Fruit fly (Drosophila melanogaster) whole organism, embryonic: ENCODE measurements around the gene Dhc36C.

Experiments
- Blimp-1 ChIP-seq: fragments of 200-800 bp; sonication (Bioruptor generic); optimal IDR thresholded peaks from 3 replicates; lab custom pipeline; 2018; ENCODE audit warnings: missing biosample characterization, missing genetic modification characterization, mild to moderate bottlenecking, moderate library complexity, missing genetic modification reagents
- CG10366 ChIP-seq: fragments of 200-800 bp; sonication (Bioruptor generic); IDR thresholded peaks from 2 replicates; pipeline ENCODE4 v1.3.6; 2022; ENCODE audit warnings: missing biosample characterization, missing genetic modification characterization
- CG11093 ChIP-seq: fragments of 200-800 bp; sonication (Bioruptor generic); IDR thresholded peaks from 3 replicates; pipeline ENCODE4 v1.3.6; 2022; ENCODE audit warnings: missing biosample characterization, missing genetic modification characterization
- CG11398 ChIP-seq: fragments of 200-800 bp; sonication (Bioruptor generic); optimal IDR thresholded peaks from 2 replicates; lab custom pipeline; 2016; ENCODE audit warnings: missing biosample characterization, missing genetic modification characterization
- CG11560 ChIP-seq: fragments of 200-800 bp; sonication (Bioruptor generic); IDR thresholded peaks from 3 replicates; pipeline ENCODE4 v1.3.6; 2022; ENCODE audit warnings: missing biosample characterization, missing genetic modification characterization
- CG12236 ChIP-seq: fragments of 200-800 bp; sonication (Bioruptor generic); optimal IDR thresholded peaks from 2 replicates; lab custom pipeline; 2016; ENCODE audit warnings: missing biosample characterization, missing genetic modification characterization
- CG1233 ChIP-seq: fragments of 200-800 bp; sonication (Bioruptor generic); optimal IDR thresholded peaks from 4 replicates; lab custom pipeline; 2018; ENCODE audit warnings: missing biosample characterization, mild to moderate bottlenecking, missing genetic modification characterization
- CG12744 ChIP-seq: fragments of 200-800 bp; sonication (Bioruptor generic); optimal IDR thresholded peaks from 2 replicates; lab custom pipeline; 2016; ENCODE audit warnings: missing biosample characterization, missing genetic modification characterization
- CG13123 ChIP-seq: fragments of 200-800 bp; sonication (Bioruptor generic); optimal IDR thresholded peaks from 2 replicates; lab custom pipeline; 2016; ENCODE audit warnings: missing biosample characterization, missing genetic modification characterization
- CG14050 ChIP-seq: fragments of 200-800 bp; sonication (Bioruptor generic); IDR thresholded peaks from 3 replicates; pipeline ENCODE4 v1.3.6; 2022; ENCODE audit warnings: missing biosample characterization, missing genetic modification characterization
- CG15514 ChIP-seq: fragments of 200-800 bp; sonication (Bioruptor generic); optimal IDR thresholded peaks from 3 replicates; lab custom pipeline; 2017; ENCODE audit warnings: missing biosample characterization, missing genetic modification characterization, mild to moderate bottlenecking, moderate library complexity, missing genetic modification reagents
- CG15601 ChIP-seq: fragments of 200-800 bp; sonication (Bioruptor generic); optimal IDR thresholded peaks from 3 replicates; lab custom pipeline; 2019; ENCODE audit warnings: missing biosample characterization, mild to moderate bottlenecking, missing genetic modification characterization, moderate library complexity
- CG18011 ChIP-seq: fragments of 200-800 bp; sonication (Bioruptor generic); optimal IDR thresholded peaks from 2 replicates; lab custom pipeline; 2017; ENCODE audit warnings: missing biosample characterization, missing genetic modification characterization, mild to moderate bottlenecking, moderate library complexity, missing genotype
- CG18262 ChIP-seq: fragments of 200-800 bp; optimal IDR thresholded peaks from 3 replicates; lab custom pipeline; 2019; ENCODE audit warnings: missing biosample characterization, mild to moderate bottlenecking, missing genetic modification characterization, moderate library complexity
- CG18476 ChIP-seq: fragments of 200-800 bp; sonication (Bioruptor generic); optimal IDR thresholded peaks from 2 replicates; lab custom pipeline; 2016; ENCODE audit warnings: missing biosample characterization, mild to moderate bottlenecking, missing genetic modification characterization
- CG2712 ChIP-seq: fragments of 200-800 bp; optimal IDR thresholded peaks from 3 replicates; lab custom pipeline; 2019; ENCODE audit warnings: missing biosample characterization, mild to moderate bottlenecking, missing genetic modification characterization, moderate library complexity
- CG2875 ChIP-seq: fragments of 200-800 bp; sonication (Bioruptor generic); optimal IDR thresholded peaks from 2 replicates; lab custom pipeline; 2017; ENCODE audit warnings: missing biosample characterization, mild to moderate bottlenecking, missing genetic modification characterization, missing genetic modification reagents
- CG34224 ChIP-seq: fragments of 200-800 bp; sonication (Bioruptor generic); IDR thresholded peaks from 3 replicates; pipeline ENCODE4 v1.3.6; 2022; ENCODE audit warnings: missing biosample characterization, missing genetic modification characterization; ENCODE audit not compliant: partially characterized antibody
- CG34376 ChIP-seq: fragments of 200-800 bp; sonication (Bioruptor generic); optimal IDR thresholded peaks from 2 replicates; lab custom pipeline; 2018; ENCODE audit warnings: missing biosample characterization, mild to moderate bottlenecking, missing genetic modification characterization
- CG4404 ChIP-seq: fragments of 200-800 bp; sonication (Bioruptor generic); IDR thresholded peaks from 2 replicates; pipeline ENCODE4 v1.3.6; 2022; ENCODE audit warnings: missing biosample characterization, missing genetic modification characterization
- CG4820 ChIP-seq: fragments of 200-800 bp; sonication (Bioruptor generic); optimal IDR thresholded peaks from 3 replicates; lab custom pipeline; 2016; ENCODE audit warnings: missing biosample characterization, missing genetic modification characterization
- CG7839 ChIP-seq: fragments of 200-800 bp; sonication (Bioruptor generic); optimal IDR thresholded peaks from 3 replicates; lab custom pipeline; 2018; ENCODE audit warnings: missing biosample characterization, mild to moderate bottlenecking, missing genetic modification characterization, moderate library complexity
- CG8765 ChIP-seq: fragments of 200-800 bp; sonication (Bioruptor generic); IDR thresholded peaks from 2 replicates; pipeline ENCODE4 v1.3.6; 2022; ENCODE audit warnings: missing biosample characterization, missing genetic modification characterization
- Camta ChIP-seq: fragments of 200-800 bp; sonication (Bioruptor generic); optimal IDR thresholded peaks from 2 replicates; lab custom pipeline; 2016; ENCODE audit warnings: missing biosample characterization, missing genetic modification characterization
- Dek ChIP-seq: fragments of 200-800 bp; sonication (Bioruptor generic); optimal IDR thresholded peaks from 3 replicates; lab custom pipeline; 2019; ENCODE audit warnings: missing biosample characterization, mild to moderate bottlenecking, missing genetic modification characterization, moderate library complexity
- Fer1 ChIP-seq: fragments of 200-800 bp; sonication (Bioruptor generic); optimal IDR thresholded peaks from 2 replicates; lab custom pipeline; 2017; ENCODE audit warnings: missing biosample characterization, mild to moderate bottlenecking, missing genetic modification characterization
- Lhr ChIP-seq: fragments of 200-800 bp; sonication (Bioruptor generic); optimal IDR thresholded peaks from 3 replicates; lab custom pipeline; 2017; ENCODE audit warnings: mild to moderate bottlenecking, missing biosample characterization, missing genetic modification reagents, missing genetic modification characterization
- NK7.1 ChIP-seq: fragments of 200-800 bp; sonication (Bioruptor generic); optimal IDR thresholded peaks from 3 replicates; lab custom pipeline; 2016; ENCODE audit warnings: missing biosample characterization, missing genetic modification characterization
- Opbp ChIP-seq: fragments of 200-800 bp; sonication (Bioruptor generic); IDR thresholded peaks from 3 replicates; pipeline ENCODE4 v1.3.6; 2022; ENCODE audit warnings: missing biosample characterization, missing genetic modification characterization; ENCODE audit not compliant: partially characterized antibody
- Sox100B ChIP-seq: fragments of 200-800 bp; sonication (Bioruptor generic); optimal IDR thresholded peaks from 3 replicates; lab custom pipeline; 2018; ENCODE audit warnings: missing biosample characterization, mild to moderate bottlenecking, missing genetic modification characterization
- Sox102F ChIP-seq: fragments of 200-800 bp; sonication (Bioruptor generic); optimal IDR thresholded peaks from 2 replicates; lab custom pipeline; 2018; ENCODE audit warnings: missing biosample characterization, mild to moderate bottlenecking, missing genetic modification characterization, moderate library complexity
- Ssrp ChIP-seq: fragments of 200-800 bp; sonication (Bioruptor generic); optimal IDR thresholded peaks from 2 replicates; lab custom pipeline; 2018; ENCODE audit warnings: missing biosample characterization, mild to moderate bottlenecking, missing genetic modification characterization, moderate library complexity
- amos ChIP-seq: fragments of 200-800 bp; sonication (Bioruptor generic); IDR thresholded peaks from 2 replicates; pipeline ENCODE4 v1.3.6; 2022; ENCODE audit warnings: missing biosample characterization, missing genetic modification characterization; ENCODE audit not compliant: partially characterized antibody
- ara ChIP-seq: fragments of 200-800 bp; sonication (Bioruptor generic); IDR thresholded peaks from 2 replicates; pipeline ENCODE4 v1.3.6; 2022; ENCODE audit warnings: missing biosample characterization, missing genetic modification characterization
- ash1 ChIP-seq: fragments of 200-800 bp; sonication (Bioruptor generic); optimal IDR thresholded peaks from 2 replicates; lab custom pipeline; 2018; ENCODE audit warnings: missing biosample characterization, mild to moderate bottlenecking, missing genetic modification characterization
- az2 ChIP-seq: fragments of 200-800 bp; sonication (Bioruptor generic); optimal IDR thresholded peaks from 3 replicates; lab custom pipeline; 2016; ENCODE audit warnings: missing biosample characterization, missing genetic modification characterization
- bigmax ChIP-seq: fragments of 200-800 bp; sonication (Bioruptor generic); optimal IDR thresholded peaks from 2 replicates; lab custom pipeline; 2018; ENCODE audit warnings: missing biosample characterization, mild to moderate bottlenecking, missing genetic modification characterization
- chif ChIP-seq, 2 experiments: fragments of 200-800 bp; sonication (Bioruptor generic); optimal IDR thresholded peaks; 3 replicates each; lab custom pipeline; 2016; ENCODE audit warnings: missing biosample characterization in 2 of 2, missing genetic modification characterization in 2 of 2
- da ChIP-seq: fragments of 200-800 bp; sonication (Bioruptor generic); optimal IDR thresholded peaks from 2 replicates; lab custom pipeline; 2016; ENCODE audit warnings: missing biosample characterization, missing genetic modification characterization
- dm ChIP-seq: fragments of 200-800 bp; sonication (Bioruptor generic); optimal IDR thresholded peaks from 3 replicates; lab custom pipeline; 2016; ENCODE audit warnings: missing biosample characterization, missing genetic modification characterization
- eyg ChIP-seq: fragments of 200-800 bp; sonication (Bioruptor generic); optimal IDR thresholded peaks from 3 replicates; lab custom pipeline; 2016; ENCODE audit warnings: missing biosample characterization, missing genetic modification characterization
- fru ChIP-seq: fragments of >200 bp; optimal IDR thresholded peaks from 2 replicates; lab custom pipeline; 2017
- grau ChIP-seq: fragments of 200-800 bp; optimal IDR thresholded peaks from 3 replicates; lab custom pipeline; 2019; ENCODE audit warnings: missing biosample characterization, mild to moderate bottlenecking, missing genetic modification characterization, moderate library complexity
- hth ChIP-seq: fragments of >200 bp; optimal IDR thresholded peaks from 2 replicates; lab custom pipeline; 2017; ENCODE audit warnings: inconsistent platforms
- lola ChIP-seq, 3 experiments: fragments of >200 bp in 2 of 3; fragments of 200-800 bp in 1 of 3; sonication (Bioruptor generic) in 1 of 3; optimal IDR thresholded peaks; 2 replicates each; lab custom pipeline; 2017 to 2019; ENCODE audit warnings: missing biosample characterization in 3 of 3, missing genetic modification characterization in 3 of 3, mild to moderate bottlenecking in 1 of 3, moderate library complexity in 1 of 3
- luna ChIP-seq: fragments of 200-800 bp; sonication (Bioruptor generic); optimal IDR thresholded peaks from 2 replicates; lab custom pipeline; 2016; ENCODE audit warnings: missing biosample characterization, missing genetic modification characterization
- sob ChIP-seq: fragments of 200-800 bp; sonication (Bioruptor generic); IDR thresholded peaks from 2 replicates; pipeline ENCODE4 v1.3.6; 2022; ENCODE audit warnings: missing biosample characterization, missing genetic modification characterization
- tio ChIP-seq: fragments of 200-800 bp; sonication (Bioruptor generic); optimal IDR thresholded peaks from 2 replicates; lab custom pipeline; 2017; ENCODE audit warnings: missing biosample characterization, missing genetic modification characterization, inconsistent platforms
- trh ChIP-seq: fragments of 200-800 bp; sonication (Bioruptor generic); optimal IDR thresholded peaks from 2 replicates; lab custom pipeline; 2016; ENCODE audit warnings: missing biosample characterization, missing genetic modification characterization
- vvl ChIP-seq: fragments of 200-800 bp; sonication (Bioruptor generic); IDR thresholded peaks from 2 replicates; pipeline ENCODE4 v1.3.6; 2022; ENCODE audit warnings: missing biosample characterization, missing genetic modification characterization
- zen ChIP-seq: fragments of 200-800 bp; sonication (Bioruptor generic); optimal IDR thresholded peaks from 3 replicates; lab custom pipeline; 2018; ENCODE audit warnings: missing biosample characterization, mild to moderate bottlenecking, missing genetic modification characterization, moderate library complexity

Gene Dhc36C

dm6 chr2L:17484174-17484573 lies 17.0 kb upstream of the Dhc36C start, which contains the start of the genes GCS2beta and CG5131 (continued):
- TF ChIP-seq CG18476 (GFP tag; lab: Kevin White, UChicago) (peak; percentile 89), CG2875 (GFP tag; lab: Kevin White, UChicago) (peak; percentile 79), Fer1 (GFP tag; lab: Kevin White, UChicago) (no peak), fru (lab: Kevin White, UChicago) (no peak), Camta (GFP tag; lab: Kevin White, UChicago) (peak; percentile 93), CG8765 (GFP tag; lab: Robert Waterston, UW) (peak; percentile 83), vvl (GFP tag; lab: Robert Waterston, UW) (peak; percentile 95), CG4820 (GFP tag; lab: Kevin White, UChicago) (peak; percentile 92), CG11093 (peak; percentile 84), trh (GFP tag; lab: Kevin White, UChicago) (peak; percentile 86), chif (GFP tag; optimal IDR thresholded peaks at IDR 0.05; lab: Kevin White, UChicago) (peak; percentile 95 to 96), bigmax (GFP tag; lab: Kevin White, UChicago) (peak; percentile 31), hth (lab: Kevin White, UChicago) (no peak), CG34376 (GFP tag; lab: Kevin White, UChicago) (peak; percentile 60), sob (GFP tag; lab: Robert Waterston, UW) (peak; percentile 96), eyg (GFP tag; lab: Kevin White, UChicago) (peak; percentile 92), CG1233 (GFP tag; lab: Kevin White, UChicago) (peak; percentile 88), CG13123 (GFP tag; lab: Kevin White, UChicago) (peak; percentile 88), CG12236 (GFP tag; lab: Kevin White, UChicago) (peak; percentile 82), luna (GFP tag; lab: Kevin White, UChicago) (peak; percentile 92), lola (GFP tag; optimal IDR thresholded peaks at IDR 0.05; lab: Kevin White, UChicago) (peak in 1 of 3 experiments; percentile 84), NK7.1 (GFP tag; lab: Kevin White, UChicago) (peak; percentile 84), Lhr (GFP tag; lab: Kevin White, UChicago) (peak; percentile 74), tio (GFP tag; lab: Kevin White, UChicago) (peak; percentile 89), CG18262 (tag; lab: Kevin White, UChicago) (peak; percentile 81), Sox100B (GFP tag; lab: Kevin White, UChicago) (peak; percentile 77), CG18011 (GFP tag; lab: Kevin White, UChicago) (peak; percentile 88), Ssrp (tag; lab: Kevin White, UChicago) (peak; percentile 91), dm (GFP tag; lab: Kevin White, UChicago) (peak; percentile 88), CG7839 (tag; lab: Kevin White, UChicago) (peak; percentile 89), az2 (peak; percentile 93), amos (GFP tag; lab: Robert Waterston, UW) (peak; percentile 85), CG15601 (tag; lab: Kevin White, UChicago) (peak; percentile 71), zen (tag; lab: Kevin White, UChicago) (peak; percentile 86), da (GFP tag; lab: Kevin White, UChicago) (peak; percentile 88), CG4404 (GFP tag; lab: Robert Waterston, UW) (peak; percentile 91), ara (GFP tag; lab: Robert Waterston, UW) (peak; percentile 84), CG34224 (GFP tag; lab: Robert Waterston, UW) (peak; percentile 90), CG11398 (GFP tag; lab: Kevin White, UChicago) (peak; percentile 92), CG14050 (GFP tag; lab: Robert Waterston, UW) (peak; percentile 93), CG15514 (GFP tag; lab: Kevin White, UChicago) (peak; percentile 88), CG10366 (GFP tag; lab: Robert Waterston, UW) (peak; percentile 93), CG11560 (tag; lab: Robert Waterston, UW) (peak; percentile 88), Blimp-1 (GFP tag; lab: Kevin White, UChicago) (peak; percentile 78), Opbp (peak; percentile 89), CG2712 (tag; lab: Kevin White, UChicago) (peak; percentile 90), Dek (tag; lab: Kevin White, UChicago) (peak; percentile 89), ash1 (GFP tag; lab: Kevin White, UChicago) (no peak), CG12744 (peak; percentile 75), grau (tag; lab: Kevin White, UChicago) (peak; percentile 92), Sox102F (GFP tag; lab: Kevin White, UChicago) (peak; percentile 93)
